Fruit fly (Drosophila melanogaster): ENCODE data around the gene TwdlZ.

The TwdlZ gene

dm6 chrX:16768770-16769169 lies 30.8 kb downstream of the TwdlZ start (continued):
- TF ChIP-seq ash1 (GFP tag; optimal IDR thresholded peaks at IDR 0.05) (no peak), CG2889 (GFP tag; IDR thresholded peaks at IDR 0.05) (no peak), CG2678 (tag; optimal IDR thresholded peaks at IDR 0.05) (peak; percentile 52), CG17829 (tag; optimal IDR thresholded peaks at IDR 0.05) (peak; percentile 37), CG6813 (GFP tag; optimal IDR thresholded peaks at IDR 0.05) (no peak), gsb (GFP tag; IDR thresholded peaks at IDR 0.05) (no peak)

dm6 chrX:16772882-16773827 lies 35.2 kb downstream of the TwdlZ start:
- TF ChIP-seq z (GFP tag; IDR thresholded peaks at IDR 0.05) (peak; percentile 7; the same call in 1 of the 3 replicates), CG11695 (GFP tag; IDR thresholded peaks at IDR 0.05) (peak; percentile 65; the same call in 1 of the 3 replicates), CG32772 (GFP tag; IDR thresholded peaks at IDR 0.05) (peak; percentile 64; the same call in 1 of the 2 replicates), CG10565 (GFP tag; optimal IDR thresholded peaks at IDR 0.05) (no peak), Nf-YC (tag; optimal IDR thresholded peaks at IDR 0.05) (no peak), CoRest (tag; optimal IDR thresholded peaks at IDR 0.05) (no peak), HLH54F (GFP tag; optimal IDR thresholded peaks at IDR 0.05) (no peak), CG12659 (GFP tag; optimal IDR thresholded peaks at IDR 0.05) (no peak), MTF-1 (GFP tag; optimal IDR thresholded peaks at IDR 0.05; ENCODE audit: borderline replicate concordance) (peak; percentile 43), CG12219 (GFP tag; optimal IDR thresholded peaks at IDR 0.05) (no peak), CG13894 (tag; optimal IDR thresholded peaks at IDR 0.05) (no peak), Sry-δ (GFP tag; optimal IDR thresholded peaks at IDR 0.05) (peak; percentile 22), CG7963 (GFP tag; IDR thresholded peaks at IDR 0.05; ENCODE audit: partially characterized antibody) (no peak), B-H1 (GFP tag; IDR thresholded peaks at IDR 0.05) (peak; percentile 43; the same call in 2 of the 3 replicates), CG6791 (GFP tag; IDR thresholded peaks at IDR 0.05; ENCODE audit: partially characterized antibody) (no peak), CG17612 (GFP tag; IDR thresholded peaks at IDR 0.05) (peak; percentile 50; the same call in 1 of the 2 replicates), Hmx (GFP tag; optimal IDR thresholded peaks at IDR 0.05) (no peak), Kr (GFP tag; optimal IDR thresholded peaks at IDR 0.05) (no peak), psq (GFP tag; optimal IDR thresholded peaks at IDR 0.05) (no peak), CG9817 (tag; optimal IDR thresholded peaks at IDR 0.05) (no peak), CG18764 (GFP tag; optimal IDR thresholded peaks at IDR 0.05) (peak; percentile 31), Rx (GFP tag; IDR thresholded peaks at IDR 0.05) (peak; percentile 70), Hr39 (optimal IDR thresholded peaks at IDR 0.05) (no peak), CG17361 (GFP tag; IDR thresholded peaks at IDR 0.05) (peak; percentile 62), Ssrp (tag; optimal IDR thresholded peaks at IDR 0.05) (peak; percentile 24), CG6175 (GFP tag; IDR thresholded peaks at IDR 0.05) (no peak), NfI (GFP tag; optimal IDR thresholded peaks at IDR 0.05) (no peak), zfh1 (GFP tag; IDR thresholded peaks at IDR 0.05) (peak; percentile 89), CG3163 (GFP tag; optimal IDR thresholded peaks at IDR 0.05) (no peak), CG2889 (GFP tag; IDR thresholded peaks at IDR 0.05) (no peak), so (GFP tag; IDR thresholded peaks at IDR 0.05) (peak; percentile 61; the same call in 1 of the 3 replicates), CG17912 (GFP tag; optimal IDR thresholded peaks at IDR 0.05) (no peak), onecut (GFP tag; IDR thresholded peaks at IDR 0.05) (peak; percentile 61), E2f1 (GFP tag; IDR thresholded peaks at IDR 0.05) (peak; percentile 73), CG17328 (GFP tag; IDR thresholded peaks at IDR 0.05) (peak; percentile 63), CG17186 (GFP tag; optimal IDR thresholded peaks at IDR 0.05) (no peak), Gug (GFP tag; IDR thresholded peaks at IDR 0.05) (peak; percentile 59; the same call in 3 of the 4 replicates), Eip74EF (GFP tag; optimal IDR thresholded peaks at IDR 0.05) (peak in 1 of 2 experiments; percentile 40), CG7839 (tag; optimal IDR thresholded peaks at IDR 0.05) (peak; percentile 75), CG9932 (GFP tag; IDR thresholded peaks at IDR 0.05) (no peak), Hr78 (GFP tag; optimal IDR thresholded peaks at IDR 0.05) (peak in 1 of 2 experiments; percentile 29)

All from whole organism, embryonic.